Worm (Caenorhabditis elegans) whole organism, young adult: ENCODE results near the gene K10G4.3.

Source experiments
- T07F8.4 ChIP-seq: sonication (generic microtip); optimal IDR thresholded peaks from 2 replicates; lab custom pipeline; 2016; ENCODE audit warnings: mild to moderate bottlenecking, missing genetic modification characterization, moderate library complexity, missing compliant biosample characterization
- Y67H2A.10 ChIP-seq: fragments of 200-800 bp; sonication (Bioruptor generic); conservative IDR thresholded peaks from 2 replicates; pipeline ENCODE4 v1.3.6; 2022; ENCODE audit warnings: missing genetic modification reagents, missing genetic modification characterization, missing compliant biosample characterization
- ama-1 ChIP-seq, 3 experiments: fragments of 150-350 bp in 1 of 3; sonication (generic microtip) in 2 of 3; optimal IDR thresholded peaks; 2 replicates each; lab custom pipeline; 2014 to 2018; ENCODE audit warnings: missing biosample characterization in 2 of 3, missing genetic modification characterization in 2 of 3, missing genetic modification reagents in 2 of 3
- ccch-3 ChIP-seq: fragments of 200-800 bp; sonication (Bioruptor generic); optimal IDR thresholded peaks from 2 replicates; lab custom pipeline; 2018; ENCODE audit warnings: mild to moderate bottlenecking, missing genetic modification characterization, missing compliant biosample characterization
- dpl-1 ChIP-seq: fragments of 150-350 bp; optimal IDR thresholded peaks from 2 replicates; lab custom pipeline; 2014; ENCODE audit warnings: missing biosample characterization, missing genetic modification reagents, missing genetic modification characterization
- hrde-1 ChIP-seq: sonication (generic microtip); optimal IDR thresholded peaks from 2 replicates; lab custom pipeline; 2016; ENCODE audit warnings: missing genetic modification characterization, mild to moderate bottlenecking, missing compliant biosample characterization, moderate library complexity, missing genotype, missing genetic modification reagents, borderline replicate concordance
- madf-8 ChIP-seq: fragments of 200-800 bp; sonication (Bioruptor generic); conservative IDR thresholded peaks from 2 replicates; pipeline ENCODE4 v1.3.6; 2022; ENCODE audit warnings: missing genetic modification reagents, missing genetic modification characterization, missing compliant biosample characterization
- nhr-179 ChIP-seq: sonication (generic microtip); optimal IDR thresholded peaks from 2 replicates; lab custom pipeline; 2016; ENCODE audit warnings: mild to moderate bottlenecking, missing genetic modification characterization, missing compliant biosample characterization
- nhr-27 ChIP-seq: fragments of 200-800 bp; sonication (Bioruptor generic); optimal IDR thresholded peaks from 2 replicates; lab custom pipeline; 2018; ENCODE audit warnings: mild to moderate bottlenecking, missing genetic modification characterization, moderate library complexity, missing compliant biosample characterization
- pha-4 ChIP-seq: fragments of 150-350 bp; sonication (generic microtip); optimal IDR thresholded peaks from 2 replicates; lab custom pipeline; 2014; ENCODE audit warnings: missing biosample characterization, missing genetic modification reagents, missing genetic modification characterization
- rec-8 ChIP-seq, 2 experiments: sonication (generic microtip); optimal IDR thresholded peaks; 2 replicates each; lab custom pipeline; 2016; ENCODE audit warnings: mild to moderate bottlenecking in 2 of 2, missing genetic modification characterization in 2 of 2, missing genetic modification reagents in 2 of 2, missing genotype in 2 of 2, missing biosample characterization in 1 of 2, missing compliant biosample characterization in 1 of 2, moderate library complexity in 1 of 2
- snpc-1.3 ChIP-seq: sonication (generic microtip); optimal IDR thresholded peaks from 2 replicates; lab custom pipeline; 2017; ENCODE audit warnings: missing genetic modification characterization, mild to moderate bottlenecking, missing compliant biosample characterization, antibody characterized with exemption, moderate library complexity, missing genotype, missing genetic modification reagents; ENCODE audit not compliant: insufficient read depth
- snpc-3.4 ChIP-seq: sonication (generic microtip); optimal IDR thresholded peaks from 2 replicates; lab custom pipeline; 2017; ENCODE audit warnings: missing genetic modification characterization, mild to moderate bottlenecking, missing compliant biosample characterization, antibody characterized with exemption, moderate library complexity, missing genotype, missing genetic modification reagents
- ztf-28 ChIP-seq: fragments of 200-800 bp; sonication (Bioruptor generic); IDR thresholded peaks from 2 replicates; pipeline ENCODE4 v1.3.6; 2022; ENCODE audit warnings: missing genetic modification reagents, missing genetic modification characterization, missing compliant biosample characterization

DNA sequence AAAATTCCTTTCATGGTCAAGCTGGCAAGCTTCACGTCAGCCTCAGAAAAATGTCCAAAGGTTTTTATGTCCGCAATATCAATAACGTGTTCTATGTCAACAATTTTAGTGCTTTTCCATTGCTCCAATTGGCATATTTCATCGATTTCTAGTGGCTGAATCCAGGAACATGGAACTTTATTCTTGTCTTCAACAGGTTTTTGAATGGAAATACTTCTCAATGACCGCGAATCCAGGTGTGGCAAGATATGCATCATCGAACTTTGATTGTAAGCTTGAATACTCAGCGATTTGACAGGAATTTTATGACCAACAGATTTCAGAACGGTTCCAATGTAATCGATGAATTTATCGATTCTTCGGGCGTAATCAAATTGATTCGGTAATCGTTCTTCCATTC lies 33.9 kb upstream of the K10G4.3 start:
- TF ChIP-seq rec-8 (tag; optimal IDR thresholded peaks at IDR 0.05; lab: Kevin White, UChicago) (no peak), madf-8 (GFP tag; lab: Robert Waterston, UW) (no peak), ztf-28 (GFP tag; lab: Robert Waterston, UW) (no peak), nhr-27 (no peak), ccch-3 (GFP tag; lab: Kevin White, UChicago) (no peak), snpc-1.3 (tag; lab: Kevin White, UChicago) (no peak), dpl-1 (GFP tag; lab: Kevin White, UChicago) (no peak), nhr-179 (tag; lab: Kevin White, UChicago) (no peak), pha-4 (tag; lab: Kevin White, UChicago) (no peak), Y67H2A.10 (GFP tag; lab: Robert Waterston, UW) (no peak), T07F8.4 (tag; lab: Kevin White, UChicago) (no peak), snpc-3.4 (no peak), ama-1 (optimal IDR thresholded peaks at IDR 0.05; lab: Kevin White, UChicago) (no peak), ama-1 (GFP tag; optimal IDR thresholded peaks at IDR 0.05; lab: Kevin White, UChicago) (no peak), hrde-1 (tag; lab: Kevin White, UChicago) (no peak)
